Comparison of ENCODE assay signal across 1 fruit fly cellular context in genomic region chr3L:10711352-10711751, dm6.
TF ChIP-seq lines count a peak whose summit lies in the region.

No protein-coding gene starts in this region.

TF ChIP-seq in whole organism, prepupa, 60 proteins besides CTCF, POLR2A, EP300 and RAD21 (continued from another document):
- TF ChIP-seq Hr4 (GFP tag; optimal IDR thresholded peaks at IDR 0.05; lab: Kevin White, UChicago): no peak
- peak; percentile 68 for TF ChIP-seq pdm3 (GFP tag; optimal IDR thresholded peaks at IDR 0.05; lab: Kevin White, UChicago)
- TF ChIP-seq fd59A (GFP tag; optimal IDR thresholded peaks at IDR 0.05; lab: Kevin White, UChicago): peak; percentile 49
- peak; percentile 45 for TF ChIP-seq Sox14 (GFP tag; optimal IDR thresholded peaks at IDR 0.05; lab: Kevin White, UChicago)
- no peak for TF ChIP-seq fkh (GFP tag; optimal IDR thresholded peaks at IDR 0.05; lab: Kevin White, UChicago)
- TF ChIP-seq CG6854 (GFP tag; optimal IDR thresholded peaks at IDR 0.05; lab: Kevin White, UChicago): no peak
- TF ChIP-seq Eip78C (GFP tag; lab: Kevin White, UChicago): peak; percentile 91
- TF ChIP-seq fd85E (GFP tag; optimal IDR thresholded peaks at IDR 0.05; lab: Kevin White, UChicago): no peak
- TF ChIP-seq OdsH (GFP tag; optimal IDR thresholded peaks at IDR 0.05; lab: Kevin White, UChicago): peak; percentile 73
- peak; percentile 51 for TF ChIP-seq CG7368 (GFP tag; optimal IDR thresholded peaks at IDR 0.05; lab: Kevin White, UChicago)
- TF ChIP-seq Sox102F (GFP tag; optimal IDR thresholded peaks at IDR 0.05; lab: Kevin White, UChicago): peak; percentile 69
- peak; percentile 50; the same call in 2 of the 3 replicates for TF ChIP-seq CG6163 (GFP tag; IDR thresholded peaks at IDR 0.05; lab: Robert Waterston, UW)
- no peak for TF ChIP-seq dac (GFP tag; optimal IDR thresholded peaks at IDR 0.05; lab: Kevin White, UChicago)
- TF ChIP-seq CG15336 (GFP tag; IDR thresholded peaks at IDR 0.05; lab: Robert Waterston, UW): no peak
- no peak for TF ChIP-seq eg (GFP tag; IDR thresholded peaks at IDR 0.05; lab: Robert Waterston, UW)
- TF ChIP-seq CG10631 (GFP tag; optimal IDR thresholded peaks at IDR 0.05; lab: Kevin White, UChicago): peak; percentile 66
- 0 out of 3 replicates have a peak, but pooled peaks have one; percentile 34 for TF ChIP-seq CG8119 (GFP tag; IDR thresholded peaks at IDR 0.05; lab: Robert Waterston, UW)
- TF ChIP-seq Met (GFP tag; optimal IDR thresholded peaks at IDR 0.05; lab: Kevin White, UChicago): peak; percentile 74
- TF ChIP-seq CG9139 (GFP tag; optimal IDR thresholded peaks at IDR 0.05; lab: Kevin White, UChicago): no peak
- no peak for TF ChIP-seq Eip93F (GFP tag; optimal IDR thresholded peaks at IDR 0.05; lab: Kevin White, UChicago)
- peak; percentile 57 for TF ChIP-seq CG31627 (GFP tag; optimal IDR thresholded peaks at IDR 0.05; lab: Kevin White, UChicago)
- peak in 1 of 2 experiments; percentile 7 for TF ChIP-seq salr (GFP tag; optimal IDR thresholded peaks at IDR 0.05; lab: Kevin White, UChicago)
- TF ChIP-seq topi (GFP tag; optimal IDR thresholded peaks at IDR 0.05; lab: Kevin White, UChicago): peak; percentile 76
- peak; percentile 36 for TF ChIP-seq CG11762 (GFP tag; optimal IDR thresholded peaks at IDR 0.05; lab: Kevin White, UChicago; ENCODE audit: insufficient read depth)
- no peak for TF ChIP-seq Hr38 (GFP tag; optimal IDR thresholded peaks at IDR 0.05; lab: Kevin White, UChicago)
- peak; percentile 86 for TF ChIP-seq svp (GFP tag; lab: Kevin White, UChicago)
- peak; percentile 64 for TF ChIP-seq CG8319 (GFP tag; optimal IDR thresholded peaks at IDR 0.05; lab: Kevin White, UChicago)
- TF ChIP-seq spab (GFP tag; optimal IDR thresholded peaks at IDR 0.05; lab: Kevin White, UChicago): peak; percentile 59
- peak; percentile 72 for TF ChIP-seq Smox (GFP tag; optimal IDR thresholded peaks at IDR 0.05; lab: Kevin White, UChicago)
- TF ChIP-seq CG11294 (GFP tag; IDR thresholded peaks at IDR 0.05; lab: Robert Waterston, UW): no peak
- TF ChIP-seq achi (GFP tag; optimal IDR thresholded peaks at IDR 0.05; lab: Kevin White, UChicago): peak; percentile 68
